Worm (Caenorhabditis elegans): ENCODE measurements around the gene F49C12.15.

F49C12.15 gene

DNA sequence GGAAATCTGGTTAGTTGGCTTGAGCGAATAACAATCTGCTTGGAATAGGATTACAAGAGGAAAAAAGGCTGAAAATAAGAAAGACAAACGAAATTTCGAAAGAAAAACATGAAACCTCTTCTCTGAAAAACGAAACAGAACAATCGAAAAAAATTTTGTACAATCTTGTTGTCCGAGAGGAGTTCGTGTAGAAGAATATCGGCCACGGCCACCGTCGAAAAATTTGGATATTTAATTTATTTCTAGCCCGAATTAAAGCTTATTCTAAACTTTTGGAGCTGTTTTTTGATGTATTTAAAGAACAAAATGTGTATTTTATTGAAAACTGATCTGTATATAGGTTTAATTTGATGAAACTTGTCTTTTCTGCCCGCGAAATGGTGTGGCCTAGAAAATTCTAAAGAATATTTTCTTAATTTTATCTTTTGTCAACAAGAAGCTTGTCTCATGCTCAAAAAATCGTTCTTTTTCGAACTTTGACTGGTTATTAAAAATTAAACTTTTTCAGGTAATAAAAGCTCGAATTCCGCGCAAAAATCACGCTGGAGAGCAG is 12.4 kb downstream of the F49C12.15 start, which contains the start of gene T20D3.5:
TSS of gene T20D3.5 (plus strand) at position 503 of the 553 bp plus-strand sequence.
- TF ChIP-seq him-1 (tag; optimal IDR thresholded peaks at IDR 0.05) (peak; percentile 45), let-526 (GFP tag; IDR thresholded peaks at IDR 0.05) (no peak)

DNA sequence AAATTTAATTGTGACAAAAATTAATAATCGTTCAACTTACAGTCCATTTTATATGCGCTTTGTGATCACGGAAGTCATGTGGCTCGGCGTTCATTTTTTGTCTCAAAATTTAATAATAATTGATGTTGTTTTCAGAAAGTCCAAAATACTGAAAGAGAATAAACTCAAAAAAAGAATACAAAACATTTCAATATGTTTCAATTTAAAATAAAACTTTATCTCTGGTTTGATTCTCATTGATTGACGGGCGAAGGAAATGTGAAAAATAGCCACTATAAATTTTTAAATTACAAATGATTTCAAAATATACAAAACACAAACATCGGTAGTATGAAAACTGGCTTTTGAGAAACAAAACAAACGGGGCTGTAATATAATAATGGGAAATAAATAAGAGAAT is 14.9 kb downstream of the F49C12.15 start, which contains the start of gene T20D3.6:
TSS of gene T20D3.6 (minus strand) at position 101 of the 400 bp plus-strand sequence.
- no peak for TF ChIP-seq nhr-179 (tag; optimal IDR thresholded peaks at IDR 0.05)
- no peak for TF ChIP-seq nfya-2 (GFP tag; IDR thresholded peaks at IDR 0.05)
- no peak for TF ChIP-seq ztf-3 (GFP tag; optimal IDR thresholded peaks at IDR 0.05)
- TF ChIP-seq tbx-9 (tag; optimal IDR thresholded peaks at IDR 0.05; ENCODE audit: borderline replicate concordance) = no peak
- TF ChIP-seq athp-1 (tag; optimal IDR thresholded peaks at IDR 0.05) = no peak
- TF ChIP-seq F55B11.4 (tag; optimal IDR thresholded peaks at IDR 0.05; ENCODE audit: borderline replicate concordance, insufficient read depth) = no peak
- TF ChIP-seq hlh-12 (tag; optimal IDR thresholded peaks at IDR 0.05) = no peak
- no peak for TF ChIP-seq ztf-25 (GFP tag; IDR thresholded peaks at IDR 0.05)

DNA sequence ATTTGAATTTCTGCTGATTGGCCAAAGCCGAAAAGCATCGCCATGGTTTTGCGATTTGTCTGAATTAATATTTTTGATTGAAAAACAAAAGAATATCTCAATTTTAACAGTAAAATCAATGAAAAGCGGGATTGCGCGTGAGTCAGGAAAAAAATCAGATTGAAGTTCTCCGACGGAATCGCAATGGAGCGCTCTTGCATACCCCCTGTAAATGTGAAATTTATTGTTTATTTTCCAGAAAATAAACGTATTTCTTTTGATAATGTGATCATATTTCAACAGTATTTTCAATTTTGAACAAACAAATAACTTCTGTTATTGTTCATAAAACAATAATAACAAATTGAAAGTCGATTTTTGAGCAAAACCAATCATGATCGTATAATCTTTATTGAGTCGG is 17.3 kb downstream of the F49C12.15 start, which contains the start of gene vps-26:
TSS of gene vps-26 (minus strand) at position 200 of the 400 bp plus-strand sequence.
- no peak for TF ChIP-seq attf-3 (GFP tag; conservative IDR thresholded peaks at IDR 0.05)
- no peak for TF ChIP-seq cebp-1 (GFP tag; IDR thresholded peaks at IDR 0.05)
- TF ChIP-seq cebp-1 (tag; optimal IDR thresholded peaks at IDR 0.05) = peak; percentile 23
- TF ChIP-seq F57C9.4 (tag; optimal IDR thresholded peaks at IDR 0.05) = no peak
- TF ChIP-seq snpc-1.1 (tag; optimal IDR thresholded peaks at IDR 0.05; ENCODE audit: insufficient read depth) = no peak
- TF ChIP-seq mcd-1 (GFP tag; IDR thresholded peaks at IDR 0.05) = peak; percentile 84
- peak; percentile 22 for TF ChIP-seq him-1 (tag; optimal IDR thresholded peaks at IDR 0.05)
- no peak for TF ChIP-seq snpc-4 (GFP tag; optimal IDR thresholded peaks at IDR 0.05)
- peak in 1 of 4 experiments; percentile 6 for TF ChIP-seq snpc-4 (tag; optimal IDR thresholded peaks at IDR 0.05)
- TF ChIP-seq nfyb-1 (GFP tag; IDR thresholded peaks at IDR 0.05) = no peak
- no peak for TF ChIP-seq ceh-91 (GFP tag; IDR thresholded peaks at IDR 0.05)
- peak; percentile 22 for TF ChIP-seq efl-1 (GFP tag; optimal IDR thresholded peaks at IDR 0.05)

- TF ChIP-seq hlh-26 (GFP tag; conservative IDR thresholded peaks at IDR 0.05) (no peak), lin-35 (GFP tag; optimal IDR thresholded peaks at IDR 0.05) (no peak), B0336.3 (GFP tag; IDR thresholded peaks at IDR 0.05) (0 out of 2 replicates have a peak, but pooled peaks have one; percentile 10), aptf-2 (GFP tag; conservative IDR thresholded peaks at IDR 0.05) (no peak), attf-6 (GFP tag; IDR thresholded peaks at IDR 0.05) (no peak), lag-1 (GFP tag; IDR thresholded peaks at IDR 0.05) (no peak), Y56A3A.18 (GFP tag; IDR thresholded peaks at IDR 0.05) (0 out of 2 replicates have a peak, but pooled peaks have one; percentile 27), snpc-1.1 (tag; optimal IDR thresholded peaks at IDR 0.05; ENCODE audit: insufficient read depth) (no peak), cebp-2 (GFP tag; IDR thresholded peaks at IDR 0.05) (no peak), madf-6 (GFP tag; IDR thresholded peaks at IDR 0.05) (peak; percentile 24; the same call in 1 of the 2 replicates), snpc-4 (GFP tag; optimal IDR thresholded peaks at IDR 0.05) (no peak), snpc-4 (tag; optimal IDR thresholded peaks at IDR 0.05) (peak in 1 of 4 experiments; percentile 30), madf-8 (GFP tag; conservative IDR thresholded peaks at IDR 0.05) (no peak), ceh-58 (GFP tag; IDR thresholded peaks at IDR 0.05) (no peak), ztf-18 (tag; optimal IDR thresholded peaks at IDR 0.05) (no peak), let-526 (GFP tag; IDR thresholded peaks at IDR 0.05) (no peak), mel-28 (tag; optimal IDR thresholded peaks at IDR 0.05; ENCODE audit: borderline replicate concordance) (no peak), ets-4 (GFP tag; optimal IDR thresholded peaks at IDR 0.05) (no peak), mcd-1 (GFP tag; IDR thresholded peaks at IDR 0.05) (no peak), D2030.7 (GFP tag; IDR thresholded peaks at IDR 0.05) (no peak), lin-40 (tag; optimal IDR thresholded peaks at IDR 0.05) (no peak), somi-1 (GFP tag; optimal IDR thresholded peaks at IDR 0.05) (no peak), hrde-1 (tag; optimal IDR thresholded peaks at IDR 0.05; ENCODE audit: borderline replicate concordance) (no peak), hmg-20 (GFP tag; IDR thresholded peaks at IDR 0.05) (no peak), pha-4 (tag; optimal IDR thresholded peaks at IDR 0.05) (no peak), zfh-2 (GFP tag; conservative IDR thresholded peaks at IDR 0.05) (no peak)
These were observed 18.9 kb downstream of the F49C12.15 start, which contains the start of gene pigc-1 for ce11 chrIV:9343102-9343599. Gene pigc-1, minus strand, starts transcription at chrIV:9343152.
